Fruit fly (Drosophila melanogaster) whole organism, pupa: ENCODE measurements around the gene Prat2.
A peak's percentile ranks its signal among the peaks of the same experiment; 100 is the strongest.

ENCODE experiments used
- CG10348 ChIP-seq: fragments of 200-800 bp; sonication (Bioruptor generic); IDR thresholded peaks from 2 replicates; pipeline ENCODE4 v1.3.6; 2022; ENCODE audit warnings: missing biosample characterization, missing genetic modification characterization
- CG12605 ChIP-seq: fragments of 200-800 bp; sonication (Bioruptor generic); IDR thresholded peaks from 2 replicates; pipeline ENCODE4 v1.3.6; 2022; ENCODE audit warnings: missing biosample characterization, missing genetic modification characterization
- CG13204 ChIP-seq: fragments of 200-800 bp; sonication (Bioruptor generic); optimal IDR thresholded peaks from 2 replicates; lab custom pipeline; 2018; ENCODE audit warnings: missing biosample characterization, mild to moderate bottlenecking, missing genetic modification characterization, moderate library complexity
- CG8301 ChIP-seq: fragments of 200-800 bp; sonication (Bioruptor generic); optimal IDR thresholded peaks from 2 replicates; lab custom pipeline; 2018; ENCODE audit warnings: missing biosample characterization, mild to moderate bottlenecking, missing genetic modification characterization
- EcR ChIP-seq: fragments of 200-800 bp; sonication (Bioruptor generic); optimal IDR thresholded peaks from 3 replicates; lab custom pipeline; 2019; ENCODE audit warnings: missing biosample characterization, missing genetic modification characterization, mild to moderate bottlenecking, moderate library complexity, missing genetic modification reagents
- Pif1B ChIP-seq: fragments of 200-800 bp; sonication (Bioruptor generic); optimal IDR thresholded peaks from 3 replicates; lab custom pipeline; 2016; ENCODE audit warnings: missing biosample characterization, missing genetic modification characterization
- gl ChIP-seq: fragments of 200-800 bp; sonication (Bioruptor generic); optimal IDR thresholded peaks from 2 replicates; lab custom pipeline; 2018; ENCODE audit warnings: missing biosample characterization, mild to moderate bottlenecking, missing genetic modification characterization

- TF ChIP-seq CG13204 (GFP tag; lab: Kevin White, UChicago), result no peak
- no peak for TF ChIP-seq EcR
- no peak for TF ChIP-seq CG10348 (GFP tag; lab: Robert Waterston, UW)
- TF ChIP-seq Pif1B, result no peak
- TF ChIP-seq CG12605 (GFP tag; lab: Robert Waterston, UW), result peak; percentile 73
- no peak for TF ChIP-seq CG8301 (tag; lab: Kevin White, UChicago)
- no peak for TF ChIP-seq gl (tag; lab: Kevin White, UChicago)
Observed at dm6 chr3L:6934799-6935318, 20.2 kb upstream of the Prat2 start.
